Fruit fly (Drosophila melanogaster): ENCODE measurements around the gene Ste12DOR.

Ste12DOR gene

dm6 chrX:13995977-13996723 is 3.9 kb upstream of the Ste12DOR start, which contains the start of gene ben:
TSS of gene ben (plus strand) at chrX:13996345.
- peak; percentile 83 for TF ChIP-seq Crg-1 (GFP tag; optimal IDR thresholded peaks at IDR 0.05)
- peak; percentile 36 for TF ChIP-seq tj (GFP tag; optimal IDR thresholded peaks at IDR 0.05)
- TF ChIP-seq CG11617 (GFP tag; optimal IDR thresholded peaks at IDR 0.05) = peak; percentile 82
- peak; percentile 78 for TF ChIP-seq ovo (GFP tag; optimal IDR thresholded peaks at IDR 0.05)
- TF ChIP-seq pad (GFP tag; optimal IDR thresholded peaks at IDR 0.05) = peak; percentile 70
- peak; percentile 84 for TF ChIP-seq CG7101 (tag; optimal IDR thresholded peaks at IDR 0.05)
- peak; percentile 91 for TF ChIP-seq CG1620 (GFP tag; optimal IDR thresholded peaks at IDR 0.05)
- peak; percentile 99 for TF ChIP-seq CG14711 (tag; optimal IDR thresholded peaks at IDR 0.05)
- peak; percentile 28 for TF ChIP-seq cic (GFP tag; optimal IDR thresholded peaks at IDR 0.05)
- peak; percentile 64 for TF ChIP-seq CG12768 (GFP tag; optimal IDR thresholded peaks at IDR 0.05)
- TF ChIP-seq toe (GFP tag; optimal IDR thresholded peaks at IDR 0.05) = peak; percentile 82
- no peak for TF ChIP-seq cnc (optimal IDR thresholded peaks at IDR 0.05)
- peak; percentile 78 for TF ChIP-seq Mnt (GFP tag; optimal IDR thresholded peaks at IDR 0.05)
- peak; percentile 90 for TF ChIP-seq Hr96 (GFP tag; optimal IDR thresholded peaks at IDR 0.05)
- TF ChIP-seq Clk (GFP tag; optimal IDR thresholded peaks at IDR 0.05) = peak; percentile 67
- TF ChIP-seq bab1 (GFP tag; optimal IDR thresholded peaks at IDR 0.05) = peak; percentile 80
- TF ChIP-seq CG7045 (GFP tag; optimal IDR thresholded peaks at IDR 0.05) = peak; percentile 63
- peak; percentile 78 for TF ChIP-seq CG5204 (GFP tag; optimal IDR thresholded peaks at IDR 0.05)
- peak; percentile 57 for TF ChIP-seq kay (GFP tag; ENCODE audit: borderline replicate concordance)
- TF ChIP-seq CG33017 (tag; optimal IDR thresholded peaks at IDR 0.05) = peak; percentile 62

- TF ChIP-seq Hr96 (GFP tag; optimal IDR thresholded peaks at IDR 0.05) (no peak), bab1 (GFP tag; optimal IDR thresholded peaks at IDR 0.05) (peak; percentile 4), tj (GFP tag; optimal IDR thresholded peaks at IDR 0.05) (peak; percentile 80)
Observed at dm6 chrX:13996724-13997281, 3.2 kb upstream of the Ste12DOR start.

- TF ChIP-seq CG7045 (GFP tag; optimal IDR thresholded peaks at IDR 0.05) (no peak), CG33017 (tag; optimal IDR thresholded peaks at IDR 0.05) (no peak), cic (GFP tag; optimal IDR thresholded peaks at IDR 0.05) (no peak), Hr96 (GFP tag; optimal IDR thresholded peaks at IDR 0.05) (no peak), CG5204 (GFP tag; optimal IDR thresholded peaks at IDR 0.05) (no peak), pad (GFP tag; optimal IDR thresholded peaks at IDR 0.05) (no peak), tj (GFP tag; optimal IDR thresholded peaks at IDR 0.05) (no peak), kay (GFP tag; ENCODE audit: borderline replicate concordance) (no peak), ovo (GFP tag; optimal IDR thresholded peaks at IDR 0.05) (no peak), Clk (GFP tag; optimal IDR thresholded peaks at IDR 0.05) (no peak), CG7101 (tag; optimal IDR thresholded peaks at IDR 0.05) (no peak), CG1620 (GFP tag; optimal IDR thresholded peaks at IDR 0.05) (no peak), Crg-1 (GFP tag; optimal IDR thresholded peaks at IDR 0.05) (no peak), bab1 (GFP tag; optimal IDR thresholded peaks at IDR 0.05) (no peak), cnc (optimal IDR thresholded peaks at IDR 0.05) (no peak), CG12768 (GFP tag; optimal IDR thresholded peaks at IDR 0.05) (no peak), toe (GFP tag; optimal IDR thresholded peaks at IDR 0.05) (no peak)
Observed at dm6 chrX:14014177-14014576, 14.2 kb downstream of the Ste12DOR start.

dm6 chrX:14014678-14015444 is 14.9 kb downstream of the Ste12DOR start:
- peak; percentile 45 for TF ChIP-seq kay (GFP tag; ENCODE audit: borderline replicate concordance)
- TF ChIP-seq CG12768 (GFP tag; optimal IDR thresholded peaks at IDR 0.05) = no peak
- TF ChIP-seq bab1 (GFP tag; optimal IDR thresholded peaks at IDR 0.05) = peak; percentile 19
- no peak for TF ChIP-seq Crg-1 (GFP tag; optimal IDR thresholded peaks at IDR 0.05)
- no peak for TF ChIP-seq Clk (GFP tag; optimal IDR thresholded peaks at IDR 0.05)
- peak; percentile 16 for TF ChIP-seq CG14711 (tag; optimal IDR thresholded peaks at IDR 0.05)
- no peak for TF ChIP-seq ovo (GFP tag; optimal IDR thresholded peaks at IDR 0.05)

- TF ChIP-seq cic (GFP tag; optimal IDR thresholded peaks at IDR 0.05) (no peak), tj (GFP tag; optimal IDR thresholded peaks at IDR 0.05) (no peak), Crg-1 (GFP tag; optimal IDR thresholded peaks at IDR 0.05) (no peak), CG1620 (GFP tag; optimal IDR thresholded peaks at IDR 0.05) (no peak), CG33017 (tag; optimal IDR thresholded peaks at IDR 0.05) (no peak), Clk (GFP tag; optimal IDR thresholded peaks at IDR 0.05) (no peak), CG7101 (tag; optimal IDR thresholded peaks at IDR 0.05) (no peak), Hr96 (GFP tag; optimal IDR thresholded peaks at IDR 0.05) (no peak), toe (GFP tag; optimal IDR thresholded peaks at IDR 0.05) (no peak), cnc (optimal IDR thresholded peaks at IDR 0.05) (no peak), CG5204 (GFP tag; optimal IDR thresholded peaks at IDR 0.05) (no peak)
Observed at dm6 chrX:14015445-14015720, 15.4 kb downstream of the Ste12DOR start.

dm6 chrX:14017414-14017813 is 17.4 kb downstream of the Ste12DOR start:
- TF ChIP-seq CG14711 (tag; optimal IDR thresholded peaks at IDR 0.05) = no peak
- TF ChIP-seq CG11617 (GFP tag; optimal IDR thresholded peaks at IDR 0.05) = no peak
